Worm (Caenorhabditis elegans): ENCODE data around the gene atx-3.

Gene atx-3

DNA sequence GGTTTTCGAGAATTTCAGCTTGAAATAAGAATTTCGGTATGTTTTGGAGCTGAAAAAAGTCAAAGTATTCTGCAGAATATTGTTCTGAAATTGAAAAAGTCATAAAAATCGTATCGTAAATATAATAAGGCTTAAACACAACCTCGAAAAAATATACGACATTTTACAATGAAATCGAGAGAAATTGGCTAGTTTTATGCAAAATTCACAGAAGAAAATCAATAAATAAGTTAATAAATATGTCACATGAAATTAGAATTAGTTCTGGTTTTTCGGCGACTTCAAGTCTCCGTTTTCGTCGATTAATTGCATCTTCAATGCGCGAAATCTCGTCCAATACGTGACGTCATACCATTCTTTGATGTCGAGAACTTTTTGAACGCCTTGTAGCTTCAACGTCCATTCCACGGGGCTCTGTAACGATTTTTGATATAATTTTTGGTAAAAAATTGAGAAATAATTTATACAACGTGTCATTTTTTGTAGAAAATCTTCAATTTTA, at the start of gene atx-3:
atx-3 (minus strand) TSS at position 51 of the 502 bp plus-strand sequence.
- TF ChIP-seq unc-3 (GFP tag; conservative IDR thresholded peaks at IDR 0.05) (no peak), unc-3 (tag; optimal IDR thresholded peaks at IDR 0.05) (no peak), eyg-1 (tag; optimal IDR thresholded peaks at IDR 0.05) (no peak), lim-6 (tag; optimal IDR thresholded peaks at IDR 0.05) (no peak), T23F11.4 (GFP tag; optimal IDR thresholded peaks at IDR 0.05) (no peak), F13H6.1 (tag; optimal IDR thresholded peaks at IDR 0.05) (no peak), elt-4 (tag; optimal IDR thresholded peaks at IDR 0.05) (no peak), ceh-48 (tag; optimal IDR thresholded peaks at IDR 0.05) (no peak), Y22D7AL.16 (tag; optimal IDR thresholded peaks at IDR 0.05) (no peak), ceh-19 (GFP tag; optimal IDR thresholded peaks at IDR 0.05) (no peak), gmeb-2 (tag; optimal IDR thresholded peaks at IDR 0.05) (no peak), mec-3 (tag; optimal IDR thresholded peaks at IDR 0.05; ENCODE audit: borderline replicate concordance) (no peak), ceh-18 (tag; optimal IDR thresholded peaks at IDR 0.05) (no peak), madf-2 (tag; optimal IDR thresholded peaks at IDR 0.05) (no peak), syd-9 (tag; optimal IDR thresholded peaks at IDR 0.05) (no peak), fax-1 (tag; optimal IDR thresholded peaks at IDR 0.05) (no peak), nfya-1 (tag; optimal IDR thresholded peaks at IDR 0.05) (no peak), K09A11.1 (tag; optimal IDR thresholded peaks at IDR 0.05; ENCODE audit: insufficient read depth) (no peak), tbx-2 (tag; optimal IDR thresholded peaks at IDR 0.05) (no peak), dmd-4 (tag; optimal IDR thresholded peaks at IDR 0.05; ENCODE audit: borderline replicate concordance) (no peak), ceh-6 (GFP tag; optimal IDR thresholded peaks at IDR 0.05) (no peak)

DNA sequence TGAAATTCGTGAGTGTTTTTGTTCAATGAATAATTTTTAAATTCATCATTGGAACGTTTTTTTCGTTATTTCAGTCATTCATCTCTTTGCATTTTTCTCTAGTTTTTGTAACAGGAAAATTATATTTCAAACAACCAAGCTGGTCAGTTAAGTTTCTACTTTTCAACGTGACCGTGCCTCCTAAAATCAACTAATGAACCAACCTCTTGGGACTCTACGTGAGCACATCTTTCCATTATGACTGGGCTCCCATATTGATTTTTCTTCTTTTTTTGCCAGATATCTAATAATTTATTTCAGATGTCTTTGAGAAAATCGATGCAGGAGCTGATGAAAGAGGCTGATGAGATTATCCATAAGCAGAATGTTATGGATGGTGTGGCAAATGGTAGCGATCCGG, 48.3 kb upstream of the atx-3 start, which contains the start of gene C55A1.11:
C55A1.11 (plus strand) TSS at position 301 of the 400 bp plus-strand sequence.
- no peak for TF ChIP-seq ama-1 (optimal IDR thresholded peaks at IDR 0.05)
- no peak for TF ChIP-seq pha-4 (tag; optimal IDR thresholded peaks at IDR 0.05)
- TF ChIP-seq ceh-34 (tag; optimal IDR thresholded peaks at IDR 0.05) = no peak
- no peak for TF ChIP-seq mec-3 (tag; optimal IDR thresholded peaks at IDR 0.05; ENCODE audit: borderline replicate concordance)
- no peak for TF ChIP-seq F13H6.1 (tag; optimal IDR thresholded peaks at IDR 0.05)
- TF ChIP-seq sdc-2 (tag; optimal IDR thresholded peaks at IDR 0.05) = no peak
- no peak for TF ChIP-seq ceh-22 (tag; optimal IDR thresholded peaks at IDR 0.05)
- TF ChIP-seq nhr-232 (tag; optimal IDR thresholded peaks at IDR 0.05) = no peak
- TF ChIP-seq lim-6 (tag; optimal IDR thresholded peaks at IDR 0.05) = no peak
- no peak for TF ChIP-seq ets-4 (tag; optimal IDR thresholded peaks at IDR 0.05)
- TF ChIP-seq K09A11.1 (tag; optimal IDR thresholded peaks at IDR 0.05; ENCODE audit: insufficient read depth) = no peak

DNA sequence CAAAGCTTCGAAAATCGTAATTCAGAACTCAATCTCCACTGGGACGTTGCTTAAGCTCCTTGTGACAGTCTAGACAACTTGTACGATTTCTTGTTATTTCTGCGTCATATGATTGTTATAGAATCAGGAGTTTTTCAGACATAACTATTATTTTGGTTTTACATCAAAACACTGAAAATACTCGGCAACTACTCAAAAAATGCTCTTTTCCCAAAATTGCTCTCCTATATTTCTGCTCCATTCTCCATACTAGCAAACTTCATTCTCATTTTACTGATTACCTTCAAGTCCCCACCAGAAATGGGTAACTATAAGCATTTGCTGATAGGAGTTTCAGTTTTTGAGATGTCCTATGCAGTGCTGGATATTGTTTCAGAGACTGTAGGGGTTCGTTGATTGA, 44.3 kb upstream of the atx-3 start, which contains the start of gene C55A1.1:
C55A1.1 (plus strand) TSS at position 301 of the 400 bp plus-strand sequence.
- TF ChIP-seq Y22D7AL.16 (tag; optimal IDR thresholded peaks at IDR 0.05) (no peak), fkh-6 (tag; optimal IDR thresholded peaks at IDR 0.05) (no peak), ceh-30 (tag; optimal IDR thresholded peaks at IDR 0.05) (no peak), ttx-3 (tag; optimal IDR thresholded peaks at IDR 0.05) (no peak), ets-4 (tag; optimal IDR thresholded peaks at IDR 0.05) (no peak), ceh-22 (tag; optimal IDR thresholded peaks at IDR 0.05) (no peak), ceh-9 (tag; optimal IDR thresholded peaks at IDR 0.05) (no peak), ceh-24 (tag; optimal IDR thresholded peaks at IDR 0.05) (no peak), madf-2 (tag; optimal IDR thresholded peaks at IDR 0.05) (no peak), hlh-13 (GFP tag; optimal IDR thresholded peaks at IDR 0.05) (no peak), elt-4 (tag; optimal IDR thresholded peaks at IDR 0.05) (no peak), npax-4 (tag; optimal IDR thresholded peaks at IDR 0.05) (no peak), unc-86 (tag; optimal IDR thresholded peaks at IDR 0.05) (no peak), nhr-232 (tag; optimal IDR thresholded peaks at IDR 0.05) (no peak), ceh-31 (tag; optimal IDR thresholded peaks at IDR 0.05) (no peak), pha-2 (tag; optimal IDR thresholded peaks at IDR 0.05) (no peak)

DNA sequence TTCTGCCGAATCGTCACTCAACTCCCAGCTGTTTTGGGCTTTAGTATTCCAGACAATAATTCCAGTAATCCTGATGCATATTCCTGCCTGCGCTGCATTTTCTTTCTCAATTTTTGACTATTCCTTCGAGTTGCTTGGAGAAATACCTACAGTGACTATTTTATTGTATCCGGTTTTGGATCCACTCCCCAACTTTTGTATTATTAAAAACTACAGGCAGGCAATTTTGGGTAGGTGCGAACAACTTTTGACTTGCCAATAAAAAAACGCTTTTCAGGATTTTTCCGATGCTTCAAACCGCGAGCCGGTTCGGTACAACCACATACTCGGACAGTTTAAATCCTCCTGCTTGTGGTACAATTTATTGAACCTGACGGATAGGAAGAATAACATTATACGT, 37.3 kb upstream of the atx-3 start:
- no peak for TF ChIP-seq eyg-1 (tag; optimal IDR thresholded peaks at IDR 0.05)
- no peak for TF ChIP-seq hlh-13 (GFP tag; optimal IDR thresholded peaks at IDR 0.05)
- no peak for TF ChIP-seq pax-1 (tag; optimal IDR thresholded peaks at IDR 0.05)
- no peak for TF ChIP-seq ceh-30 (tag; optimal IDR thresholded peaks at IDR 0.05)
- no peak for TF ChIP-seq pag-3 (tag; optimal IDR thresholded peaks at IDR 0.05; ENCODE audit: borderline replicate concordance)
- no peak for TF ChIP-seq ceh-14 (tag; optimal IDR thresholded peaks at IDR 0.05)
- TF ChIP-seq elt-4 (tag; optimal IDR thresholded peaks at IDR 0.05) = no peak
- no peak for TF ChIP-seq sox-4 (tag; optimal IDR thresholded peaks at IDR 0.05)
- TF ChIP-seq pha-2 (tag; optimal IDR thresholded peaks at IDR 0.05) = no peak
- no peak for TF ChIP-seq che-1 (tag; optimal IDR thresholded peaks at IDR 0.05)
- no peak for TF ChIP-seq fax-1 (tag; optimal IDR thresholded peaks at IDR 0.05)
- TF ChIP-seq hlh-6 (tag; optimal IDR thresholded peaks at IDR 0.05) = no peak
- TF ChIP-seq C38D4.7 (GFP tag; optimal IDR thresholded peaks at IDR 0.05) = no peak
- TF ChIP-seq unc-3 (GFP tag; conservative IDR thresholded peaks at IDR 0.05) = no peak
- TF ChIP-seq unc-3 (tag; optimal IDR thresholded peaks at IDR 0.05) = no peak
- TF ChIP-seq ceh-19 (GFP tag; optimal IDR thresholded peaks at IDR 0.05) = no peak
- TF ChIP-seq C08G9.2 (tag; optimal IDR thresholded peaks at IDR 0.05) = no peak

Data from whole organism, late embryonic.